Worm (Caenorhabditis elegans) whole organism, L4/young adult: ENCODE results near the gene W03H9.2.

Experiments
- W03F9.2 ChIP-seq: fragments of 150-350 bp; optimal IDR thresholded peaks from 2 replicates; lab custom pipeline; 2014; ENCODE audit warnings: missing biosample characterization, missing genetic modification characterization
- dao-5 ChIP-seq: sonication (generic microtip); optimal IDR thresholded peaks from 2 replicates; lab custom pipeline; 2016; ENCODE audit warnings: missing genotype, missing genetic modification characterization, moderate library complexity, missing compliant biosample characterization
- him-1 ChIP-seq: sonication (generic microtip); optimal IDR thresholded peaks from 2 replicates; lab custom pipeline; 2016; ENCODE audit warnings: missing genotype, missing genetic modification reagents, missing genetic modification characterization, missing compliant biosample characterization

DNA sequence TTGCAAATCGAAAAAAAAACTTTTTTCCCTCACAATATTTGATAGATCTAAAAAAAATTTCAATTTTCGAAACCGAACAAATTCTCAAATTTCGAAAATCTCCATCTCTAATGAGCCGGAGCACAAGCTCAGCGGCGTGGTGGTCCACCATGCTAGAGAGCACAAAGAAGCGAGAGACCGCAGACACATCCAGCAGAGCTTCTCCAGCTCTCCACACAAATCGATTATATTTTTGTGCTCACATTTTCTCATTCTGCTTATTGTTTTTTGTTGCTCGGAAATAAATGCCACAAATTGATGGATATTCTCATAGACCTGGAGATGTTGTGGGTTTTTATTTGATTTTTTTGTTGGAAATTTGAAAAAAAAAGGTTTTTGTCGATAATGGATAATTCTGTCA lies 41.6 kb downstream of the W03H9.2 start:
- TF ChIP-seq dao-5 (tag; lab: Kevin White, UChicago): no peak
- no peak for TF ChIP-seq him-1 (tag; lab: Kevin White, UChicago)
- no peak for TF ChIP-seq W03F9.2 (tag; lab: Kevin White, UChicago)
